Fruit fly (Drosophila melanogaster): Measurements from ENCODE around the gene CG3568.

DNA sequence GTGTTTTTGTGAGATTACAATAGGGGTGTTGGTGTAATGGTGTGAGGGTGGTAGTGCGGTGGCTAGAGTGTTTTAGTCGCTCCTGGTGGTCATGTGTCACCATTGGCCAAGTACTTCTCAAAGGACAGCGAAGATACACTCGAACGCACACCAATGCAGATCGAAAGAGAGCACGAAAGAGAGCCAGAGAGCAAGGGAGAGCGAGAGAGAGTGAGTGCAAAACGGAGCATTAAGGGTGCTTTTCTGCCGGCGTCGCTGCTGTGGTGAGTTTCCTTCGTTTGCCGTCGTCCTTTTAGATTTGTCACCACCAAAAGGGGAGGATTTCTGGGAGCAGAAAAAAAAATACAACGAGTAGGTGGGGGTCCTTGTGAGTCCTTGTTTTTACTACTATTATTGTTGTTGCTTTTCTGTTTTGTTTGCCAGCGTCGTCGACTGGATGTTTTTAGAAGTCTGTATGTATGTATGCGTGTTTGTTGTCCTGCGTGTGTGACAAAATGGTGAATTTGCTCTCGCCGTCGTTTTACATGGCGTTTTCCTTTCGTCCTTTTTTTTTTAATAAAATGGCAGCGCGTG is 34.3 kb upstream of the CG3568 start:
- TF ChIP-seq phol (tag; optimal IDR thresholded peaks at IDR 0.05) (no peak), CG12104 (GFP tag; optimal IDR thresholded peaks at IDR 0.05) (no peak), CG8359 (GFP tag; optimal IDR thresholded peaks at IDR 0.05; ENCODE audit: borderline replicate concordance) (no peak), seq (GFP tag; IDR thresholded peaks at IDR 0.05) (peak; percentile 65; the same call in 1 of the 2 replicates), NFAT (GFP tag; IDR thresholded peaks at IDR 0.05) (no peak), Ets65A (GFP tag) (no peak), sima (GFP tag; optimal IDR thresholded peaks at IDR 0.05) (no peak), CG12659 (GFP tag; optimal IDR thresholded peaks at IDR 0.05) (no peak)
